Fruit fly (Drosophila melanogaster) whole organism, larva: Measurements from ENCODE around the gene CG5326.

Experiments used
- noc ChIP-seq: fragments of 200-800 bp; sonication (Bioruptor generic); optimal IDR thresholded peaks from 3 replicates; lab custom pipeline; 2019; ENCODE audit warnings: missing biosample characterization, mild to moderate bottlenecking, missing genetic modification characterization, moderate library complexity

The CG5326 gene

DNA sequence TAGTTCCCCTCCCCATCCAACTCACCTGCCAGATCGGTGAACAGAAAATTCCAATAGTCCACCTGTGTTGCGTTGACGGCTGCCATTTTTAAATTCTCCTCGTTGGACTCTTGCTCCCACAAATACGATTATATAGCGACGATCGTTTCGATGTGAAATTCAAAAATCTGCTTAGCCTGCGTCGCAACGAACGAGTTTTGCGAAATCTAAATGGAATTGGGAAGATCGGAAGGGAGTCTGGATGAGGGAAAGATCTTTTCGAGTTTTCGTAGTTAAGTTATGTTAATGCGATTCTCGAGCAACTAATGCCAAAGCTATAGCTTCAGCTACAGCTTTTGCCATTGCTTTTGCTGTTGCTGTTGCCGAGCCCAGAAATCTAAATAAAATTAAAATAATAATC lies 20.5 kb upstream of the CG5326 start:
- no peak for TF ChIP-seq noc

DNA sequence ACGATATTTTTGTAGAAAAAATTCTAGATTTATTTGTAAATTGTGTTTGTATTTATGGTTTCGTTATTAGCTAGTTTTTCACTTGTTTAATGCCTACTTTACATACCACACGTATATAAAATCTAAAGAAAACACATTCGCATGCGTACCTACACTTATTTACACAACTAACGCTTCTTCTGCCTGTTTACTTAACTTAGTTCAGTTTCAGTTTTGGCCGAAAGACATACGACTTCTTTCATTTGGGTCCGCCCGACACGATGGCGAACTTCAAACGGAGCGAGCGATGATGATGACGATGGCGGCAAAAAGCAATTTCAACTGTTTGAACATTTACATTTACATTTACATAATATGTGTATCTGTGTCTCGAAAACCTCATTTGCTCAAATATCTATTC lies 18.7 kb upstream of the CG5326 start:
- no peak for TF ChIP-seq noc

DNA sequence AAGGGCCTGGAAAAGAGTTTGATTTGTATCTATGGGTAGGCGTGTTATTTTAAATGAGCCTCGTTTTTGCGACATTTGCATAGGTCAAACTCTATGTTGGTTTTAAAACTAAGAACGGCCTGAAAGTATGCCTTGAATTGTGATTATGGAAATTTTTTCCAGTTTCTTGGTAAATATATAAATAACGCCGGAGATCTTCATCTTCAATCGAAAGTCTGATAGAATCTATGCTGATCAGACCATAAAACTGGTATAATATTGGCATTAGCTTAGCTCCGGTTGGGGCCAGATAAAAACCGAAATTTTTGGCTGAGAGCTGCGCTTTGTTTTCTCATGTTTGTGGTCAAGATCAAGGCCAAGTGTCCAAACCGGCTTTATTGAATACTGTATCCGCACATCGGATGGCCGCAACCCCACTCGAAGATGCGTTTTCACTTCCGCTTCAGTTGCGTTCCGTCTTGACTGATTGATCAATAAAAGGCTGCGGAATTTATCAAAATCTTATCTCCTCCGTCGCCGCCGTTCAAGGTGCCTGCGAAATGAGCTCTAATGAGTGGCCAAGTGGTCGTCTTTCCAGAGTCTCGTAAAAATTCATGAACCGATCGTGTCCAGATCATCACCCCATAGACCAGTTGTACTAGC lies 17.5 kb upstream of the CG5326 start:
- TF ChIP-seq noc, result no peak

DNA sequence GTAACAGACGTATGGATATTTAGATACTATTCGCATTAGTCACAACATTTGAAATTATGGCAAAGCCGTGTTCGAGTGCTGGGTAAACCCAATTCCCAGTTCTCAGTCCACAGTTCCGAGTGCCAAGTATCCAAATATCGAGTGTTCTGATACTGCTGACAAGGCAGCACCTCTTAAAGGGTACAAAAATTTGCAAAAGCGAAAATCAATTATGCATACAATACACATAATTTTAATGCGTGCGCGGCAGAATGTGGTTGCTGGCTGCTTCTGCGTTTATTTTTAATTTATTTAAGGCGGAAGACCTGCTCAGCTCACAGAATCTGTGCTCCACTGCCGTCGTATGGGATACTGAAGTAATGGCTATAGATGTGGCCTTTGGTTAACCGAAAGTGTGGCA lies 13.0 kb upstream of the CG5326 start:
- no peak for TF ChIP-seq noc

DNA sequence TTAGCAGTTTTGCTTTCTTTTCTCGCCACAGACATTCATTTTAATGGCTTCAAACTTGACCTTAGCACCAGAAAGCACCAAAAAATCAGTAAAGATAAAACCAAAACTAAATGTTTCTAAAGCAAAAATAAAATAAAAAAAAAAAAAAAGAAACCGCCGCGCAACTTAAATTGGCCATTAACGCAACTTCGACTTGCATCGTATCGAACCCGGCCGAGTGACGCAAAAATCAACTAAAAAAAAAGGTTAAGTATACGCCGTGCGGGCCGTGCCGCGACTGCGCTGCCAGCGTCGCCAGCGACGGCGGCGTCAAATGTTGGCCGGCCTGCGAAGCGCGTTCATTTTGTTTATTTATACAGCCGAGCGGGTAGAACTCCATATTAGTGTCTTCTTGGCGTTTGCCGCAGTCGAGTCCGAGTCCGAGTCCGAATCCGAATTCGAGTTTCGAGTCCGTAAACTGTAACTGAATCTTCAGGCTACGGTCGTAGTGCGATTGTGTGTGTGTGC lies 10.6 kb upstream of the CG5326 start, which contains the start of gene bond:
Gene bond (plus strand): TSS at position 375 of the 507 bp plus-strand sequence.
- TF ChIP-seq noc, result no peak

DNA sequence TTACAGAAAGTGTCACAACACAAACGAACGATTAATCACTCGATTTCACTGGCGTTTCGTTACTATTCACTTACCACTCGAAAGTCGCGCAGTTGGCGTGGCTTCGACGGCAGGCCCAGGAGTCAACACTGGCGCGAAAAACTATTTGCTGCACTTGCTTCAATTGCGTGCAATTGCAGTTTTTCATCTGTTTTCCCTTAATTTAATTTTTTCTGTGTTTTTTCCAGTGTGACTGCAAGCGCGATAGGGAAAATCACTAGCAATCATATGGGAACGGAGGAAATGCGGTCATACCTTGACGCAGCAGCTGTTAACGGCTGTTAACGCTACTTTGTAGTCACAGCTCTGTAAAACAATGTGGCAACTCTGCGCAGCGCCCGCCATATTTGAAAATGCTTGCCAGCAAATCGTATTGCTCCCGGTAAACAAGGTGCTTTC lies 7.9 kb upstream of the CG5326 start, which contains the start of gene AdipoR:
Gene AdipoR (minus strand): TSS at position 262 of the 438 bp plus-strand sequence.
- peak; percentile 4 for TF ChIP-seq noc

DNA sequence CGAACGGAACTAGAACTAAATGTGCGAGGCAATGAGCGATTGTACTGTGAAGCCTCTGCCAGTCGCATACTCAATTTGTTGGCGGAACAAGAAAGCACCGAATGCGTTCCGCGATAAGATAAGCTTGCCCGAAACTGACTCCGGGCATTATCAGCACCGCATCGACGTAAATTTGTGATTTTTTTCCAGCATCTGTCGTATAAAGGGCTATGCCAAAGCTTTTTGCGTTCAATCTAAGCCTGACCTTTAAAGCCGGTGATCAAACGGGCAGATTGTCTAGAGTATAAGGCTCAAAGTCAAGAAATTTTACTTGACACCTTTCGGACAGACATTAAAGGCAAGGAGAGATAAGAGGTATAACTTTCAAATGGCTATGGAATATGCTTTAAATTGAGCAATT lies 6.3 kb upstream of the CG5326 start:
- peak; percentile 55 for TF ChIP-seq noc

DNA sequence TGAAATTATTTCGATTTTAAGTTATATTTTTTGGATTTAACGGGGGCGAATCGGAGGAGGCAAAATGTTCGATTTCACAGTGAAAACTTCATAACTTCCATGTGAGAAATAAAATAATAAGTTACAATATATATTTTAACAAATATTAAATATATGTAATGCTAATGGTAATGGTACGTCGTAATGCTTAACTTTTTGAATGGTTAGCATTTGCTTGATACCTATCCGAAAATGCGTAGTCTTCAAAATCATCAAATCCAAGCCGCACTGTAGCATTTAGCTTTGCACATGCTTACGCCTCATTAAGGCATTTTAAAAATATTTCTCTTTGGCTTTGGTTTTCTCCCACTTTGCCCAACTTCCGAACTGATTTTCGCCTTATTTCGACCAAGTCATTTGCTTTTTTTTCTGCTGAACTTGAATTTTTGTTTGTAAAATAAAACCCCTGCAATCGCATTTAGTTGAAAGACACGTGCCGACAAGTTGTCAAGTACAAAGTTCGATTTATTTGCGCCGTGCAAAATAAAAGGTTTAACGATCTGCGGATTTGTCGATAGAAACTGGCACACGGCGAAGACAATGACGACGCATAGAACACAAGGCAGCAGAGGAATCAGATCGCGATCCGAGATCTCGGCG lies 3.2 kb upstream of the CG5326 start:
- TF ChIP-seq noc, result peak; percentile 48

DNA sequence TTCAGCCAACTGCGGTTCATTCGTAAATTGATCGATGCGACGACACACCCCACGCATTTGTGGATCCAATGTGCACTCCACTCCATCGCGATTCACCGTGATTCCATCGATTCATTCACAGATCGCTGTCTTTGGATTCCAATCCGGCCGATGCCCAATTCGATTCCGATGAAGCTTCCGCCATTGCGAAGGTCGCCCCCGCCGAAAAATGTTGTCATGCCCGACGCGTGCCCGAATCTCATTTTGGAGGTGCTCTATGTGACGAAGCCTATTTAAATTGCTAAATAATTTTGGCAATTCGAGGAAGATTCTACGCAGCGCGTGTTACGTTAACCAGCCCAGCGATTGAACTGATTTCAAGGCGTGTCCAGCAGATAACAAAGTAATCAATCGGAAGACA lies 967 bp upstream of the CG5326 start:
- no peak for TF ChIP-seq noc

DNA sequence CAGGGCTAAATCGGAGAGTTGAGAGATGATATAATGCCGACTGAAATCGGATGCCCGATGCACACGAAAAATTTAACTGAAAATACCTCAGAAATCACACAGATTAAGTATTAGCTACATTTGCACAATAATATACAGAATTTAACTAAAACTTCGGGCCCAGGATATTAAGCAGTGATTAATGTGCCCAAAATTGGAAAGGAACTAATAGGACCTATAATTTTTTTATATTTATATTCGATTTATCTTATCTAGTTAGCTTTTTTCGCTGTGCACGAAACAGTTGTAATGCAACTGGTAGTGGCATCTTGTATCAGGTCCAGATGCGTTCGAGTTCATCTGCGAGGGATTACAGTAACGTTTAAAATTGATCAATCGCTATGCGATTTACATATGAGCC lies 842 bp downstream of the CG5326 start:
- no peak for TF ChIP-seq noc

DNA sequence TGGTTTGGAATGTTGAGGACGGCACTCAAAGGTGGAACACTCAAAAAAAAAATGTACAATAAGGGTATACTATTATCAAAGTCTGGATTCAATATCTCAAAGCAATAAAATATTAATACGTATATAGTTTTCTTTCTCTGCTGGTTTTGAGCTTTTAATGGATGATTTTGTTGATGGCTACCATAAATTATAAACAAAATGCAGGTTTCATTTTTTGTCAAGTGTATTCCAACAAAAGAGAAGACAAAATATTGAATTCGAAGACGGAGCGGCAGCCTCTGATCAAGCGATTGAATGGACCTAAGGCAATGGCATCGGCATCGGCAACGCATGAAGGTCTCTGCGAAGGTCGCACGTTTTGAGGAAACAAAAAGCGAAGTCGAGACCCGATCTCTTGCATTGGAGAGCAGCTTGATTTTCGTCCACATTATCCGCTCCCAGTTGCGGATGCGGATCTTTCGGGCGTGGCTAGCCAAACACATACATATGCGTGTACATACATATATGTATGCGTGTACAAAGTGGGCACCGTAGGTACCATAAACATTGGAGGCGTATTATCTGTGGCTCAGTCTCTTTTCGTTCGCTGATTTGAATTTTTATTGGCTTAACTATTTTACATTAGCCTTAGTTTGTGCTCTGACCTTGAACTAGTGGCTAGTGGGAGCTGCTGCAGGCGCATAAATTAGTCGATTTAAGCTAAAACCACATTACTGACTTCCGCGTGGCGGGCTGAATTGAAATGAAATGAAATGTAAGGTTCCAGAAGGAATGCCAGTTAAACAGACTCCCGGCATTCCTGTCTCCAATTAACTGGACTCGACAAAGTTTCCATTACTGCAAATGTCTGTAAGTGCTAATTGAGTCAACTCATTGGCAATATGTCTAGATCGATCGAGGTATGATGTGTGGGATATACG lies 3.0 kb downstream of the CG5326 start:
- peak; percentile 18 for TF ChIP-seq noc

DNA sequence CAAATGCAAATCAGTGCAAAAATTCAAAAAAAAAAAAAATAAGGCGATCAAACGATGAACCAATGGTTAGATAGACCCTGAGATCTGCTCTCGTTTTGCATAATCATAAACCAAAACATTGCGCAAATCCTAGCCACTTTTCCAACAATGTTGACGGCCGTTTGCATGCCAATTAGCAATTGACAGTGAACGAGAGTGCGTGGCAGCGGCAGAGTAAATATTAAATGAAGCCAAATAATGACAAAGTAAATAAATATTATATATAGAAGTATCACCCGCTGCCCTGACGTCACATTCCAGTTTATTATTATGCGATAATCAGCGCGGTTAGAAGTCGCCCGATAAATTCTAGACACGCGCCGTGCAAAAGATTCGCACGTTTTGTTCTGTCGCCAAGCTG lies 3.8 kb downstream of the CG5326 start:
- no peak for TF ChIP-seq noc

DNA sequence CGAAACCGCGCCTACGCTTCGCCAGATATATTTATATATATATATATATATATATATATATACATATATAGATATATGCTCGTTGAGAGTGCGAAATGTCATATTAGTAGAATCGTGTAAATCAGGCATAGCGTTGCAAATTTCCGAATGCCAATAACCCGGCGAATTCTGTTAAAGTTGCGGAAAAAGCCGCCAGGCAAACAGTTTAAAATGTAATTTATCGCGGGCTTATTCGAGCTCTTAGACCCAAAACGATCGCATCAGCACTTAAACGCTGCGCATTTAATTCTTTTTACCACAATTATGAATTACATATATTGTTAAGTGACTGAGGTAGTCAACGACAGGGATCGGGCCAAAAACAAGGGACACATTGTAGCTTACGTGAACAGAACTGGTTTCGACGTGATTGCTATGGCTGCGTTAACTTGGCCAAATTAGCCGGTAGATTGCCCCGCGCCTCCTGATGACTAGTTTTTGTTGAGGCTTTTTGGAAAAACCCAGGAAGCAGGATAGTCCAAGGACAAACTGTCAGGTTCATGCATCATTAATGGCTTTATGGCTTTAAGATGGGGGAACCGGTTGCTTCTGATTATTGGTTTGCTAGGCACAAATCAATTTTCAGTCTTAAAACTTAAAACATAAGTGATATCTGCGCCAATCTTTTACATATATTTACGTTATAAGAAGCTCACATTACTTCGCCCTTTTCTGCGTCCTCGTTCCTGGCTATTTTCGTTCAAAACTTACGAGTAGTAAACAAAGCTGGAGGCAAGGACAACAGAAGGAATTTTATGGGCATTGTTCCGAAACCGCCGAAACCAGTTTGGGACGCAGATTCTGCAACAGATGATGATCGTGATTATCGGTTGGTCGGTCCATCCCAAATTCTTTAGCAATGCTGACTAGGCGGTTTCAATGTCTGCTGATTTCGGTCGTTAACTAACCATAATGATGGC lies 5.5 kb downstream of the CG5326 start:
- no peak for TF ChIP-seq noc

DNA sequence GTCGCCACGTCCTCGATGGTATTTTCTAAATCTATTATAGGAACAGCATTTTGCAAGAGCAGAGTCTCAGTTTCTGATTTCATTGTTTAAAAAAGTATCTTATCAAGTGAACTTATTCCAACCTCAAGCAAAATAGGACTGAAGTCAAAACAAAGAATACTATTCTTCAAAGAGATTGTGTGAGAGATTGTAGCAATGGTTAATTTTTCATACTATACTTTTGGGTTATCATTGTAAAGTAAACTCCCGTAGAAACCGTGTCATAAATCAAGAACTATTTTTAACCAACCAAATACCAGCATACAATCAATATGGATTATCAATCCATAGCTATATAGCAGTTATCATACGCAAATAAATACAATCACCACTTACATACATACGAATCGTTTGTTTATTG lies 7.9 kb downstream of the CG5326 start, which contains the start of gene CG33093:
Gene CG33093 (minus strand): TSS at position 122 of the 400 bp plus-strand sequence.
- TF ChIP-seq noc, result no peak

DNA sequence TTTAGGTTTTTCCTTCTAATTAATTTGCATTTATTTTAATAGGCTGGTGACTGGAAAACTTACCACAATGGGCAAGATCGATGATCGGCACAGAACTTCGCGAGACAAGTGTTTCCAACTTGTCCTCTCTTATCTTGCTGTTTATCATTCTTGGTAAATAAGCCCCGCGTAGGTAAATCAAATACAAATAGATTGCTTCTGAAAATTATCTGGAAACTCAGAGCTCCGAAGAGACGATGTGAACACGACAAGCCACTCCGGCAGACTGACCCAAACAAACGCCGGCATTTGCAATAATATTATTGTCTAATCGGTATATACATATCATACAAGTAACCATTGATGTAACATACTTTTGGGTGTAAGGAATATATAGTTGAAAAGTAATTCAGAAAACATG lies 9.4 kb downstream of the CG5326 start, which contains the start of gene CG33099:
Gene CG33099 (minus strand): TSS at position 268 of the 400 bp plus-strand sequence.
- TF ChIP-seq noc, result peak; percentile 65
